Worm (Caenorhabditis elegans): Measurements from ENCODE around the gene T16G1.9.

- TF ChIP-seq ztf-29 (GFP tag; IDR thresholded peaks at IDR 0.05), result no peak
- TF ChIP-seq flt-1 (GFP tag; IDR thresholded peaks at IDR 0.05), result no peak
- no peak for TF ChIP-seq tab-1 (GFP tag; IDR thresholded peaks at IDR 0.05)
- TF ChIP-seq med-1 (GFP tag; optimal IDR thresholded peaks at IDR 0.05; ENCODE audit: insufficient read depth), result no peak
- TF ChIP-seq ref-1 (GFP tag; conservative IDR thresholded peaks at IDR 0.05), result no peak
These were observed 16.4 kb upstream of the T16G1.9 start, which contains the start of gene R186.3 for ce11 chrV:12967110-12967509.
